Fruit fly (Drosophila melanogaster): ENCODE data around the gene CG46280.

DNA sequence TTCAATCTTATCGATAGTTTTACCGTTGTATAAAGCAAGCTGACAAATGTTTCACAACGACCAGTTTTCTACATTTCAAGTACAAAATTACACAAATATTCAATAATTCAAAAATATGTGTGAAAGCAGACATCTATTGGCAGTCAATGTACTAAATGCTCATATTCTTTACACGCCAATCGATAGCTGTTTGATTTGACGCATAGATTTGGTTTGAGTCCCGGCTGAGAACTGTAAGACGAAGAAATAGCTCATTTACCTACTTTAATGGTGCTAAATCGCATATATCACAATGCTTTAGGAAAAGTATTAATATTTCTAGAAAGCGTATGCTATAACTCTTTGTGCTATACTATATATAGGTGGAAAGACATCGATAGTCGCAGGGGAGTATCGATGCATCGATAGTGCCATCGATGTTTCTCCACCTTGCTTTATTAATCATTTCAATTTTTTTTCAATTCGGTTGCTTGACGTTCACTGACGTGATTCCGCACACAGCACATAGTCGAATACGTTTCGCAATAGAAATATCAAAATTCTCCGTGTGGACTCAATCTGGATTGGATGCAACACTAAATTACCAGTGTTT lies 49.7 kb downstream of the CG46280 start, which contains the start of gene Paip2:
- TF ChIP-seq CG9215 (GFP tag; IDR thresholded peaks at IDR 0.05): no peak
- TF ChIP-seq sisA (GFP tag; IDR thresholded peaks at IDR 0.05): no peak
- no peak for TF ChIP-seq crc (GFP tag; optimal IDR thresholded peaks at IDR 0.05)
- TF ChIP-seq ewg (GFP tag; optimal IDR thresholded peaks at IDR 0.05): no peak
- no peak for TF ChIP-seq cad (GFP tag; optimal IDR thresholded peaks at IDR 0.05)
- TF ChIP-seq CG7963 (GFP tag; IDR thresholded peaks at IDR 0.05; ENCODE audit: partially characterized antibody): peak; percentile 94
- TF ChIP-seq peb (GFP tag; IDR thresholded peaks at IDR 0.05): no peak

All from whole organism, embryonic.